Worm (Caenorhabditis elegans): ENCODE data around the gene F43C11.3.

ce11 chrII:2383334-2383733 lies 30.2 kb downstream of the F43C11.3 start, which contains the start of gene F16G10.8:
- TF ChIP-seq dao-5 (tag; optimal IDR thresholded peaks at IDR 0.05) = no peak
- no peak for TF ChIP-seq him-1 (tag; optimal IDR thresholded peaks at IDR 0.05)
- no peak for TF ChIP-seq W03F9.2 (tag; optimal IDR thresholded peaks at IDR 0.05)

All from whole organism, L4/young adult.